Fruit fly (Drosophila melanogaster): ENCODE data around the gene Galk.
A peak's percentile ranks its signal among the peaks of the same experiment; 100 is the strongest.

Galk gene

DNA sequence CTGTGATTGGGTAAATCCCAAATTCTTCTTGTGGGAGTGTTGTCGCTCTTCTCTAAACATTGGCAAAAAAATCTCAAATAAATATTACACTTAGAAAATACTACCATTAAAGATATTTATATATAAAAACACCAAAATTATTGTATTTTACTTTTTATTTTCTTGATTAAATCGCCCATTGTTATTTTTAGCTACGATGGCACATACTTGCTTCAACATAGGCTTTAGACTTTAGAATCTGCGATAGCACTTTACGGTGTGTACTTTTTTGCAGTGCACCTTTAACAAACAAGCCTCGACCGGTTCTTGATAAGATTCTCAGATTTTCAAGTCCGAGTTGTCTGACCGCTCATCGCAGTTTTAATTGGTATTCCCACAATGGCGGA is 31.2 kb downstream of the Galk start, which contains the start of gene GNBP3 (continued):
- TF ChIP-seq Max (GFP tag; optimal IDR thresholded peaks at IDR 0.05) (peak; percentile 85), ac (GFP tag; optimal IDR thresholded peaks at IDR 0.05) (peak; percentile 31), CG12391 (tag; optimal IDR thresholded peaks at IDR 0.05) (peak; percentile 43), CG3847 (GFP tag; IDR thresholded peaks at IDR 0.05) (0 out of 2 replicates have a peak, but pooled peaks have one; percentile 7), CrebB (tag; optimal IDR thresholded peaks at IDR 0.05) (peak; percentile 30), salm (tag; optimal IDR thresholded peaks at IDR 0.05) (no peak), CG8388 (GFP tag; optimal IDR thresholded peaks at IDR 0.05) (peak; percentile 40), CG10654 (GFP tag; optimal IDR thresholded peaks at IDR 0.05) (peak; percentile 19), Hey (tag; optimal IDR thresholded peaks at IDR 0.05) (no peak), CG7357 (GFP tag; IDR thresholded peaks at IDR 0.05) (0 out of 3 replicates have a peak, but pooled peaks have one; percentile 31), CG13624 (GFP tag; optimal IDR thresholded peaks at IDR 0.05) (peak; percentile 16), Rfx (GFP tag; IDR thresholded peaks at IDR 0.05) (peak; percentile 83), CG6175 (GFP tag; IDR thresholded peaks at IDR 0.05) (no peak), pros (GFP tag; optimal IDR thresholded peaks at IDR 0.05) (no peak), Abd-B (GFP tag; optimal IDR thresholded peaks at IDR 0.05) (peak; percentile 54), CG1602 (GFP tag; optimal IDR thresholded peaks at IDR 0.05) (peak; percentile 23), CG12155 (GFP tag; optimal IDR thresholded peaks at IDR 0.05) (peak; percentile 12), Camta (GFP tag; optimal IDR thresholded peaks at IDR 0.05) (peak; percentile 51), Fer3 (tag; optimal IDR thresholded peaks at IDR 0.05) (peak; percentile 77), CG14014 (GFP tag; IDR thresholded peaks at IDR 0.05) (peak; percentile 57; the same call in 1 of the 2 replicates), vnd (GFP tag; IDR thresholded peaks at IDR 0.05; ENCODE audit: partially characterized antibody) (no peak), wdn (GFP tag; IDR thresholded peaks at IDR 0.05) (0 out of 2 replicates have a peak, but pooled peaks have one; percentile 17), Sox102F (GFP tag; optimal IDR thresholded peaks at IDR 0.05) (peak; percentile 25), CG1647 (GFP tag; optimal IDR thresholded peaks at IDR 0.05) (peak; percentile 33), CG9932 (GFP tag; IDR thresholded peaks at IDR 0.05) (peak; percentile 57), CG11504 (tag; optimal IDR thresholded peaks at IDR 0.05) (peak; percentile 80), Rx (GFP tag; IDR thresholded peaks at IDR 0.05) (peak; percentile 42; the same call in 1 of the 2 replicates), tll (GFP tag; optimal IDR thresholded peaks at IDR 0.05) (peak in 1 of 2 experiments; percentile 1), zf30C (GFP tag; optimal IDR thresholded peaks at IDR 0.05) (peak; percentile 88), CG2712 (tag; optimal IDR thresholded peaks at IDR 0.05) (peak; percentile 70), Dad (GFP tag; optimal IDR thresholded peaks at IDR 0.05) (peak; percentile 33), CG31365 (tag; optimal IDR thresholded peaks at IDR 0.05) (peak; percentile 19), CG2678 (tag; optimal IDR thresholded peaks at IDR 0.05) (peak; percentile 87), CG6254 (GFP tag; optimal IDR thresholded peaks at IDR 0.05) (peak; percentile 64), CG31224 (GFP tag; IDR thresholded peaks at IDR 0.05) (peak; percentile 58), CG7556 (GFP tag; optimal IDR thresholded peaks at IDR 0.05) (peak; percentile 46), Dp (GFP tag; optimal IDR thresholded peaks at IDR 0.05) (no peak), org-1 (GFP tag; optimal IDR thresholded peaks at IDR 0.05) (no peak), CG17359 (tag; optimal IDR thresholded peaks at IDR 0.05) (peak; percentile 61), CG17328 (GFP tag; IDR thresholded peaks at IDR 0.05) (peak; percentile 47; the same call in 1 of the 2 replicates), crp (GFP tag; optimal IDR thresholded peaks at IDR 0.05) (no peak), dmrt99B (tag; optimal IDR thresholded peaks at IDR 0.05) (peak; percentile 70), D (optimal IDR thresholded peaks at IDR 0.05) (no peak), D (GFP tag; optimal IDR thresholded peaks at IDR 0.05) (peak; percentile 21), unpg (GFP tag; optimal IDR thresholded peaks at IDR 0.05) (peak; percentile 59), sisA (GFP tag; IDR thresholded peaks at IDR 0.05) (peak; percentile 78), Oli (tag; optimal IDR thresholded peaks at IDR 0.05) (peak; percentile 19), CG4404 (GFP tag; IDR thresholded peaks at IDR 0.05) (no peak), CG17829 (tag; optimal IDR thresholded peaks at IDR 0.05) (peak; percentile 59), odd (GFP tag; optimal IDR thresholded peaks at IDR 0.05) (no peak)
